Fruit fly (Drosophila melanogaster) whole organism, embryonic: Measurements from ENCODE around the gene HHEX.
A peak's percentile ranks its signal among the peaks of the same experiment; 100 is the strongest.

ENCODE experiments used
- Asciz ChIP-seq: fragments of 200-800 bp; sonication (Bioruptor generic); optimal IDR thresholded peaks from 2 replicates; lab custom pipeline; 2017; ENCODE audit warnings: missing biosample characterization, mild to moderate bottlenecking, missing genetic modification characterization, missing genetic modification reagents
- BEAF-32 ChIP-seq: fragments of 200-800 bp; sonication (Bioruptor generic); optimal IDR thresholded peaks from 3 replicates; lab custom pipeline; 2017; ENCODE audit warnings: missing biosample characterization, missing genetic modification characterization, mild to moderate bottlenecking, moderate library complexity, missing genetic modification reagents
- CG10366 ChIP-seq: fragments of 200-800 bp; sonication (Bioruptor generic); IDR thresholded peaks from 2 replicates; pipeline ENCODE4 v1.3.6; 2022; ENCODE audit warnings: missing biosample characterization, missing genetic modification characterization
- CG10543 ChIP-seq: fragments of 200-800 bp; sonication (Bioruptor generic); optimal IDR thresholded peaks from 3 replicates; lab custom pipeline; 2017; ENCODE audit warnings: missing biosample characterization, mild to moderate bottlenecking, missing genetic modification characterization, moderate library complexity
- CG10654 ChIP-seq: fragments of 200-800 bp; sonication (Bioruptor generic); optimal IDR thresholded peaks from 2 replicates; lab custom pipeline; 2016; ENCODE audit warnings: missing biosample characterization, missing genetic modification characterization
- CG11723 ChIP-seq: fragments of 200-800 bp; sonication (Bioruptor generic); optimal IDR thresholded peaks from 2 replicates; lab custom pipeline; 2017; ENCODE audit warnings: missing biosample characterization, mild to moderate bottlenecking, missing genetic modification characterization
- CG12299 ChIP-seq: fragments of 200-800 bp; sonication (Bioruptor generic); optimal IDR thresholded peaks from 2 replicates; lab custom pipeline; 2018; ENCODE audit warnings: missing biosample characterization, mild to moderate bottlenecking, missing genetic modification characterization
- CG13296 ChIP-seq: fragments of 200-800 bp; sonication (Bioruptor generic); optimal IDR thresholded peaks from 3 replicates; lab custom pipeline; 2018; ENCODE audit warnings: missing biosample characterization, mild to moderate bottlenecking, missing genetic modification characterization
- CG13624 ChIP-seq: fragments of 200-800 bp; sonication (Bioruptor generic); optimal IDR thresholded peaks from 2 replicates; lab custom pipeline; 2016; ENCODE audit warnings: missing biosample characterization, missing genetic modification characterization
- CG1603 ChIP-seq: fragments of 200-800 bp; sonication (Bioruptor generic); optimal IDR thresholded peaks from 2 replicates; lab custom pipeline; 2019; ENCODE audit warnings: missing biosample characterization, mild to moderate bottlenecking, missing genetic modification characterization, moderate library complexity
- CG17328 ChIP-seq: fragments of 200-800 bp; sonication (Bioruptor generic); IDR thresholded peaks from 2 replicates; pipeline ENCODE4 v1.3.6; 2022; ENCODE audit warnings: missing biosample characterization, missing genetic modification characterization
- CG18262 ChIP-seq: fragments of 200-800 bp; optimal IDR thresholded peaks from 3 replicates; lab custom pipeline; 2019; ENCODE audit warnings: missing biosample characterization, mild to moderate bottlenecking, missing genetic modification characterization, moderate library complexity
- CG2712 ChIP-seq: fragments of 200-800 bp; optimal IDR thresholded peaks from 3 replicates; lab custom pipeline; 2019; ENCODE audit warnings: missing biosample characterization, mild to moderate bottlenecking, missing genetic modification characterization, moderate library complexity
- CG33557 ChIP-seq: fragments of 200-800 bp; sonication (Bioruptor generic); optimal IDR thresholded peaks from 2 replicates; lab custom pipeline; 2019; ENCODE audit warnings: missing biosample characterization, mild to moderate bottlenecking, missing genetic modification characterization, moderate library complexity
- CG9437 ChIP-seq: fragments of 200-800 bp; sonication (Bioruptor generic); optimal IDR thresholded peaks from 2 replicates; lab custom pipeline; 2018; ENCODE audit warnings: missing biosample characterization, mild to moderate bottlenecking, missing genetic modification characterization
- CG9609 ChIP-seq: fragments of 200-800 bp; sonication (Bioruptor generic); optimal IDR thresholded peaks from 3 replicates; lab custom pipeline; 2016; ENCODE audit warnings: missing biosample characterization, missing genetic modification characterization
- CG9876 ChIP-seq: fragments of 200-800 bp; sonication (Bioruptor generic); optimal IDR thresholded peaks from 2 replicates; lab custom pipeline; 2016; ENCODE audit warnings: missing biosample characterization, missing genetic modification characterization
- Dp ChIP-seq: fragments of 200-800 bp; sonication (Bioruptor generic); optimal IDR thresholded peaks from 2 replicates; lab custom pipeline; 2018; ENCODE audit warnings: missing biosample characterization, mild to moderate bottlenecking, missing genetic modification characterization, moderate library complexity
- Fer2 ChIP-seq: fragments of 200-800 bp; sonication (Bioruptor generic); optimal IDR thresholded peaks from 2 replicates; lab custom pipeline; 2018; ENCODE audit warnings: missing biosample characterization, mild to moderate bottlenecking, missing genetic modification characterization, moderate library complexity
- Hmx ChIP-seq: fragments of 200-800 bp; sonication (Bioruptor generic); optimal IDR thresholded peaks from 2 replicates; lab custom pipeline; 2016; ENCODE audit warnings: missing biosample characterization, missing genetic modification characterization
- Hsf ChIP-seq: fragments of 200-800 bp; sonication (Bioruptor generic); optimal IDR thresholded peaks from 3 replicates; lab custom pipeline; 2016; ENCODE audit warnings: missing biosample characterization, missing genetic modification characterization
- Scr ChIP-seq: fragments of 200-800 bp; sonication (Bioruptor generic); IDR thresholded peaks from 2 replicates; pipeline ENCODE4 v1.3.6; 2022; ENCODE audit warnings: missing biosample characterization, missing genetic modification characterization; ENCODE audit not compliant: partially characterized antibody
- Six4 ChIP-seq: fragments of 200-800 bp; sonication (Bioruptor generic); optimal IDR thresholded peaks from 2 replicates; lab custom pipeline; 2016; ENCODE audit warnings: missing biosample characterization, missing genetic modification characterization
- Ssrp ChIP-seq: fragments of 200-800 bp; sonication (Bioruptor generic); optimal IDR thresholded peaks from 2 replicates; lab custom pipeline; 2018; ENCODE audit warnings: missing biosample characterization, mild to moderate bottlenecking, missing genetic modification characterization, moderate library complexity
- bab2 ChIP-seq: fragments of 200-800 bp; sonication (Bioruptor generic); optimal IDR thresholded peaks from 2 replicates; lab custom pipeline; 2016; ENCODE audit warnings: missing biosample characterization, missing genetic modification characterization
- bbx ChIP-seq: fragments of 200-800 bp; sonication (Bioruptor generic); IDR thresholded peaks from 2 replicates; pipeline ENCODE4 v1.3.6; 2022; ENCODE audit warnings: missing biosample characterization, missing genetic modification characterization; ENCODE audit not compliant: partially characterized antibody
- bsh ChIP-seq, 2 experiments: fragments of 200-800 bp; sonication (Bioruptor generic); optimal IDR thresholded peaks; 2 replicates each; lab custom pipeline; 2017 to 2018; ENCODE audit warnings: mild to moderate bottlenecking in 2 of 2, missing biosample characterization in 2 of 2, missing genetic modification characterization in 2 of 2, moderate library complexity in 1 of 2
- caup ChIP-seq: fragments of 200-800 bp; sonication (Bioruptor generic); optimal IDR thresholded peaks from 3 replicates; lab custom pipeline; 2017; ENCODE audit warnings: missing biosample characterization, mild to moderate bottlenecking, missing genetic modification characterization, moderate library complexity; ENCODE audit not compliant: severe bottlenecking
- chif ChIP-seq, 2 experiments: fragments of 200-800 bp; sonication (Bioruptor generic); optimal IDR thresholded peaks; 3 replicates each; lab custom pipeline; 2016; ENCODE audit warnings: missing biosample characterization in 2 of 2, missing genetic modification characterization in 2 of 2
- croc ChIP-seq: fragments of 200-800 bp; sonication (Bioruptor generic); conservative IDR thresholded peaks from 3 replicates; pipeline ENCODE4 v1.3.6; 2022; ENCODE audit warnings: missing biosample characterization, missing genetic modification characterization
- crp ChIP-seq, 2 experiments: fragments of 200-800 bp; sonication (Bioruptor generic); optimal IDR thresholded peaks; 2 replicates in 1 of 2; 3 replicates in 1 of 2; lab custom pipeline; 2017; ENCODE audit warnings: missing biosample characterization in 2 of 2, missing genetic modification characterization in 2 of 2, mild to moderate bottlenecking in 1 of 2, moderate library complexity in 1 of 2
- ind ChIP-seq: fragments of 200-800 bp; sonication (Bioruptor generic); optimal IDR thresholded peaks from 3 replicates; lab custom pipeline; 2016; ENCODE audit warnings: missing biosample characterization, missing genetic modification characterization
- insv ChIP-seq, 2 experiments: fragments of 200-800 bp; sonication (Bioruptor generic); optimal IDR thresholded peaks; 3 replicates each; lab custom pipeline; 2016 to 2018; ENCODE audit warnings: missing biosample characterization in 2 of 2, missing genetic modification characterization in 2 of 2
- nerfin-1 ChIP-seq: fragments of 200-800 bp; sonication (Bioruptor generic); optimal IDR thresholded peaks from 3 replicates; lab custom pipeline; 2019; ENCODE audit warnings: missing biosample characterization, mild to moderate bottlenecking, missing genetic modification characterization, moderate library complexity
- nerfin-2 ChIP-seq: fragments of 200-800 bp; sonication (Bioruptor generic); IDR thresholded peaks from 2 replicates; pipeline ENCODE4 v1.3.6; 2022; ENCODE audit warnings: missing biosample characterization, missing genetic modification characterization; ENCODE audit not compliant: partially characterized antibody
- odd ChIP-seq: fragments of 200-800 bp; sonication (Bioruptor generic); optimal IDR thresholded peaks from 2 replicates; lab custom pipeline; 2017; ENCODE audit warnings: missing biosample characterization, mild to moderate bottlenecking, missing genetic modification characterization
- peb ChIP-seq: fragments of 200-800 bp; sonication (Bioruptor generic); IDR thresholded peaks from 2 replicates; pipeline ENCODE4 v1.3.6; 2022; ENCODE audit warnings: missing biosample characterization, missing genetic modification characterization
- pho ChIP-seq: fragments of 200-800 bp; sonication (Bioruptor generic); optimal IDR thresholded peaks from 2 replicates; lab custom pipeline; 2016; ENCODE audit warnings: missing biosample characterization, missing genetic modification characterization
- prd ChIP-seq, 3 experiments: fragments of >200 bp in 2 of 3; fragments of 200-800 bp in 1 of 3; sonication (Bioruptor generic) in 1 of 3; optimal IDR thresholded peaks in 2 of 3; IDR thresholded peaks in 1 of 3; 2 replicates in 2 of 3; 3 replicates in 1 of 3; pipeline versions ENCODE4 v1.3.6 to Lab custom; 2017 to 2022; ENCODE audit warnings: missing biosample characterization in 1 of 3, missing genetic modification characterization in 1 of 3
- pzg ChIP-seq: fragments of 200-800 bp; sonication (Bioruptor generic); optimal IDR thresholded peaks from 3 replicates; lab custom pipeline; 2018; ENCODE audit warnings: missing biosample characterization, mild to moderate bottlenecking, missing genetic modification characterization, moderate library complexity
- seq ChIP-seq: fragments of 200-800 bp; sonication (Bioruptor generic); IDR thresholded peaks from 2 replicates; pipeline ENCODE4 v1.3.6; 2022; ENCODE audit warnings: missing biosample characterization, missing genetic modification characterization
- so ChIP-seq: fragments of 200-800 bp; sonication (Bioruptor generic); IDR thresholded peaks from 3 replicates; pipeline ENCODE4 v1.3.6; 2022; ENCODE audit warnings: missing biosample characterization, missing genetic modification characterization
- sug ChIP-seq: fragments of 200-800 bp; optimal IDR thresholded peaks from 2 replicates; lab custom pipeline; 2019; ENCODE audit warnings: missing biosample characterization, mild to moderate bottlenecking, missing genetic modification characterization, moderate library complexity
- tin ChIP-seq: fragments of 200-800 bp; sonication (Bioruptor generic); optimal IDR thresholded peaks from 3 replicates; lab custom pipeline; 2016; ENCODE audit warnings: missing biosample characterization, missing genetic modification characterization
- tx ChIP-seq: fragments of 200-800 bp; sonication (Bioruptor generic); optimal IDR thresholded peaks from 2 replicates; lab custom pipeline; 2016; ENCODE audit warnings: missing biosample characterization, missing genetic modification characterization
- usp ChIP-seq: fragments of >200 bp; optimal IDR thresholded peaks from 2 replicates; lab custom pipeline; 2017; ENCODE audit warnings: missing biosample characterization, missing genetic modification characterization
- vnd ChIP-seq: fragments of 200-800 bp; sonication (Bioruptor generic); IDR thresholded peaks from 3 replicates; pipeline ENCODE4 v1.3.6; 2022; ENCODE audit warnings: missing biosample characterization, missing genetic modification characterization; ENCODE audit not compliant: partially characterized antibody
- vvl ChIP-seq: fragments of 200-800 bp; sonication (Bioruptor generic); IDR thresholded peaks from 2 replicates; pipeline ENCODE4 v1.3.6; 2022; ENCODE audit warnings: missing biosample characterization, missing genetic modification characterization
- zfh1 ChIP-seq: fragments of 200-800 bp; sonication (Bioruptor generic); IDR thresholded peaks from 3 replicates; pipeline ENCODE4 v1.3.6; 2022; ENCODE audit warnings: missing biosample characterization, missing genetic modification characterization

HHEX gene

dm6 chr3R:21111046-21111480 lies 30.3 kb upstream of the HHEX start, which contains the start of gene Rab11 (continued):
- TF ChIP-seq bsh (GFP tag; optimal IDR thresholded peaks at IDR 0.05; lab: Kevin White, UChicago) (peak in 1 of 2 experiments; percentile 4), vvl (GFP tag; lab: Robert Waterston, UW) (peak; percentile 46), pzg (peak; percentile 58), seq (no peak), so (no peak), CG12299 (tag; lab: Kevin White, UChicago) (peak; percentile 26), bab2 (peak; percentile 28), CG33557 (GFP tag; lab: Kevin White, UChicago) (peak; percentile 35), CG9876 (no peak), Hmx (GFP tag; lab: Kevin White, UChicago) (peak; percentile 14), CG10543 (GFP tag; lab: Kevin White, UChicago) (peak; percentile 50), nerfin-2 (GFP tag; lab: Robert Waterston, UW) (peak; percentile 79), tin (GFP tag; lab: Kevin White, UChicago) (peak; percentile 50), CG17328 (GFP tag; lab: Robert Waterston, UW) (no peak), CG1603 (tag; lab: Kevin White, UChicago) (peak; percentile 12), sug (peak; percentile 71), insv (GFP tag; optimal IDR thresholded peaks at IDR 0.05; lab: Kevin White, UChicago) (peak in 1 of 2 experiments; percentile 31), CG13624 (GFP tag; lab: Kevin White, UChicago) (peak; percentile 35), prd (optimal IDR thresholded peaks at IDR 0.05; lab: Kevin White, UChicago) (no peak), prd (GFP tag; IDR thresholded peaks at IDR 0.05; lab: Robert Waterston, UW) (peak; percentile 50), CG9437 (GFP tag; lab: Kevin White, UChicago) (peak; percentile 96), Ssrp (tag; lab: Kevin White, UChicago) (peak; percentile 12), tx (peak; percentile 8), caup (GFP tag; lab: Kevin White, UChicago) (peak; percentile 36), BEAF-32 (GFP tag; lab: Kevin White, UChicago) (peak; percentile 93), Six4 (GFP tag; lab: Kevin White, UChicago) (peak; percentile 20), Hsf (peak; percentile 60), CG13296 (peak; percentile 22), Asciz (peak; percentile 40), Fer2 (tag; lab: Kevin White, UChicago) (peak; percentile 13), CG10366 (GFP tag; lab: Robert Waterston, UW) (peak; percentile 28), Scr (GFP tag; lab: Robert Waterston, UW) (peak; percentile 94), zfh1 (0 out of 3 replicates have a peak, but pooled peaks have one; percentile 35), CG11723 (GFP tag; lab: Kevin White, UChicago) (no peak), nerfin-1 (tag; lab: Kevin White, UChicago) (no peak), CG9609 (GFP tag; lab: Kevin White, UChicago) (no peak), CG18262 (tag; lab: Kevin White, UChicago) (peak; percentile 63), vnd (GFP tag; lab: Robert Waterston, UW) (peak; percentile 91), usp (GFP tag; lab: Kevin White, UChicago) (no peak), odd (GFP tag; lab: Kevin White, UChicago) (no peak), Dp (GFP tag; lab: Kevin White, UChicago) (peak; percentile 53), peb (no peak), CG2712 (tag; lab: Kevin White, UChicago) (peak; percentile 63), crp (GFP tag; optimal IDR thresholded peaks at IDR 0.05; lab: Kevin White, UChicago) (peak in 1 of 2 experiments; percentile 15), croc (no peak), CG10654 (GFP tag; lab: Kevin White, UChicago) (peak; percentile 9), ind (GFP tag; lab: Kevin White, UChicago) (peak; percentile 53), chif (GFP tag; optimal IDR thresholded peaks at IDR 0.05; lab: Kevin White, UChicago) (peak in 1 of 2 experiments; percentile 41), pho (GFP tag; lab: Kevin White, UChicago) (peak; percentile 10), bbx (GFP tag; lab: Robert Waterston, UW) (peak; percentile 88)
